Fruit fly (Drosophila melanogaster): ENCODE results near the gene CG13947.

CG13947 gene

DNA sequence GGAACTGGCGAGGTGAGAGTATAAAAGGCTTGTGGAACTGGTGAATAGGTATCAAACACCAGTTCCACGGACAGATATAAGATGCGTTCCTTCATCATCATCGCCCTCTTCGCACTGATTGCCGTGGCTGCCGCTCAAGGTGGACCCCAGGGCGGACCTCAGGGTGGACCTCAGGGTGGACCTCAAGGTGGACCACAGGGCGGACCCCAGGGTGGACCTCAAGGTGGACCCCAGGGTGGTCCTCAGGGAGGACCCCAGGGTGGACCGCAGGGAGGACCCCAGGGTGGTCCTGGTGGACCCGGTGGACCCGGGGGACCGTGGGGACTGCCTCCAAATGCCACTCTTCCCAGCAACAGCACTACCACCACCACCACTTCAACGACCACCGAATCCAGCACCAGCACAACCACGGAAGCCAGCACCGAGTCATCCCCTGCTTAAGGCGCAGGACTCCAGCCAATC, at the start of gene CG13947:
Gene CG13947, plus strand, starts transcription at position 51 of the 462 bp plus-strand sequence.
- TF ChIP-seq topi (GFP tag; optimal IDR thresholded peaks at IDR 0.05) = no peak
- TF ChIP-seq Gug (GFP tag; IDR thresholded peaks at IDR 0.05) = no peak
- no peak for TF ChIP-seq ss (GFP tag; optimal IDR thresholded peaks at IDR 0.05)
- TF ChIP-seq Eip75B (GFP tag; optimal IDR thresholded peaks at IDR 0.05) = no peak
- TF ChIP-seq Hr39 (GFP tag; optimal IDR thresholded peaks at IDR 0.05) = no peak
- TF ChIP-seq CG6792 (GFP tag; optimal IDR thresholded peaks at IDR 0.05) = no peak
- no peak for TF ChIP-seq CG4318 (GFP tag; optimal IDR thresholded peaks at IDR 0.05)
- TF ChIP-seq CG6854 (GFP tag; optimal IDR thresholded peaks at IDR 0.05) = no peak
- no peak for TF ChIP-seq CG9139 (GFP tag; optimal IDR thresholded peaks at IDR 0.05)
- no peak for TF ChIP-seq achi (GFP tag; optimal IDR thresholded peaks at IDR 0.05)
- no peak for TF ChIP-seq CG16779 (tag; optimal IDR thresholded peaks at IDR 0.05)
- TF ChIP-seq CG34406 (GFP tag; optimal IDR thresholded peaks at IDR 0.05) = no peak

DNA sequence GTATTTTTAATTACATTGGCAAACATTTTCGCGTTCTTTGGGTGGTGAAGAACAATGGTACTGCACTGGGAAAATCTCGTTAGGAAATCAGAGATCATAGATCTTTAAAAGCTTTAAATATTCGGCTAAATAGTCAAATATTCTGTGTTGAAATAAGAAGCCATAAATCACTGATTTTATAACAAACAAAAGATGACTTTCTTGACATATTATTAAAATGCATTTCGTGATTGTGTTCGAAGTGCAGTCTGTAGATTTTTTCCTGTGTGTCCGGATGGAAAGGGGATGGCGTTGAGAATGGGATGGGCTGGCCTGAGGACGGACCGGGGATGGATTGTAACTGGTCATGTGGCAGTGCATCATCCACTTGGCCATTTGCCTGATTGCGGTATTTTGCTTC, 46.9 kb upstream of the CG13947 start:
- TF ChIP-seq Eip78C (GFP tag) (peak; percentile 55), fd85E (GFP tag; optimal IDR thresholded peaks at IDR 0.05) (no peak)

DNA sequence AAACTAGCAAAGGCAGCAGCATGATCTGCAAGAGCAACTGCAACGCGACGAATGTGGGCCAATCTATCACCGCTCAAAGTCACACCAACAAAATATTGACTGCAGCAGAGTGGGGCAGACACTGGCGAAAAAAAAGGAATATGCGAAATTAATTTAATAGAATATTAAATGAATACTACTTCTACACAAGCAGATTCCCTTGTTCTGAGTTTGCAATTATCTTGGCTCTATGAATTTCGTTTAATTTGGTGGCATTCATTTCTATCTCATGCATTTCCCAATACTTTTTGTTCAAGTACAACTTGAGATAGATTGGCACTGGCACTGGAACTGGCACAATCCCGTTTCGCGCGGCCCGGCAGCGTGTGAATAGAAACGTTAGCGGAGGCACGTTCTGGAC, 44.9 kb upstream of the CG13947 start:
- TF ChIP-seq salr (GFP tag; optimal IDR thresholded peaks at IDR 0.05) = no peak
- peak; percentile 15 for TF ChIP-seq CG4318 (GFP tag; optimal IDR thresholded peaks at IDR 0.05)
- peak; percentile 40 for TF ChIP-seq CG6276 (GFP tag; optimal IDR thresholded peaks at IDR 0.05)
- peak; percentile 2 for TF ChIP-seq OdsH (GFP tag; optimal IDR thresholded peaks at IDR 0.05)
- TF ChIP-seq eg (GFP tag; IDR thresholded peaks at IDR 0.05) = peak; percentile 69
- no peak for TF ChIP-seq Smox (GFP tag; optimal IDR thresholded peaks at IDR 0.05)
- TF ChIP-seq CG6163 (GFP tag; IDR thresholded peaks at IDR 0.05) = peak; percentile 62; the same call in 2 of the 3 replicates
- TF ChIP-seq Sox14 (GFP tag; optimal IDR thresholded peaks at IDR 0.05) = no peak
- peak; percentile 23 for TF ChIP-seq Hr4 (GFP tag; optimal IDR thresholded peaks at IDR 0.05)
- no peak for TF ChIP-seq pdm3 (GFP tag; optimal IDR thresholded peaks at IDR 0.05)
- TF ChIP-seq CG8119 (GFP tag; IDR thresholded peaks at IDR 0.05) = peak; percentile 23; the same call in 1 of the 3 replicates
- TF ChIP-seq Blimp-1 (GFP tag; optimal IDR thresholded peaks at IDR 0.05) = no peak
- TF ChIP-seq Gug (GFP tag; IDR thresholded peaks at IDR 0.05) = peak; percentile 57
- TF ChIP-seq CG32006 (GFP tag; optimal IDR thresholded peaks at IDR 0.05) = peak; percentile 66
- TF ChIP-seq dsx (GFP tag; optimal IDR thresholded peaks at IDR 0.05; ENCODE audit: poor library complexity, severe bottlenecking) = no peak
- TF ChIP-seq CG15336 (GFP tag; IDR thresholded peaks at IDR 0.05) = peak; percentile 68
- TF ChIP-seq CG11902 (GFP tag; optimal IDR thresholded peaks at IDR 0.05) = no peak
- peak; percentile 23 for TF ChIP-seq Lpt (GFP tag; optimal IDR thresholded peaks at IDR 0.05)
- TF ChIP-seq CG11294 (GFP tag; IDR thresholded peaks at IDR 0.05) = peak; percentile 25; the same call in 1 of the 2 replicates
- TF ChIP-seq CG3919 (GFP tag; optimal IDR thresholded peaks at IDR 0.05) = peak; percentile 2

DNA sequence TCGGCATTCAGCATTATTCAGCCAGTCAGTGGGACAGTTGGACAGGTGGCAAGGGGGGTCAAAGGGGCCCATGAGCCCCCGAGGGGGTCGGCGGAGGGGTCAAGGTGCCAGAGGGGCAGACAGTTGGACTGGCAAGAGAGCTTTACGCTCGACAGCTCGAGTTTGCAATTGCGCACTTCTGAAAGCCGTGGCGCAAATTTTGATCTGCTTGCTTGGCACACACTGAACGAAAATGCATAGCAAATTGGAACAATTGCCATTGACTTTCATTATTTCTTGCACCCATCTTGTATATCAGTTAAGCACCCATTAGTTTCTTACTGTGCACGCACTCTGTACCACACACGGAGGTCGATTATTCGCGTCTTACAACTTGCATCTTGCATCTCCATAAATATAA, 43.2 kb upstream of the CG13947 start:
- TF ChIP-seq CG6163 (GFP tag; IDR thresholded peaks at IDR 0.05) (0 out of 3 replicates have a peak, but pooled peaks have one; percentile 26), CG10631 (GFP tag; optimal IDR thresholded peaks at IDR 0.05) (peak; percentile 5), CG15336 (GFP tag; IDR thresholded peaks at IDR 0.05) (0 out of 2 replicates have a peak, but pooled peaks have one; percentile 20), Sox102F (GFP tag; optimal IDR thresholded peaks at IDR 0.05) (no peak), Met (GFP tag; optimal IDR thresholded peaks at IDR 0.05) (no peak), Eip78C (GFP tag) (peak; percentile 48), ss (GFP tag; optimal IDR thresholded peaks at IDR 0.05) (no peak), CG6792 (GFP tag; optimal IDR thresholded peaks at IDR 0.05) (no peak), eg (GFP tag; IDR thresholded peaks at IDR 0.05) (peak; percentile 57; the same call in 1 of the 3 replicates)

All from whole organism, prepupa.